Fruit fly (Drosophila melanogaster): ENCODE data around the gene Calr.

DNA sequence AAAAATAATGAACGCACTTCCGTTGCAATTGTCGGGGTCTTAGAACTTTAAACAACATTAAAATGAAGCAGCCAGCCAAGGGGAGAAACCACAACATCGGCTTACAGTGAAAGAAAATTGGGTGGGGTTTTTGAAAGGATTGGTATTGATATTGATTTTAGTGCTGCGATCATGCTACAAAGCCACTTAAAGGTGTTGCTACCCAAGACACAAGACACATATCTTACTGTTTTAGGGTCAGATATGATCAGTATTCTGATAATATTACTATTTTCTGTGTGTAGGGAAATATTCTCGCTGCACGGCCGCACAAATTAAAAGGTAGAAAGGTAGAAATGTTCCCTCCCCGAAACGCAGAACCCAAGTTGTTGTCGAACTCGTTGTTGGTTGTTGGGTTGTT is 25.6 kb downstream of the Calr start:
- TF ChIP-seq D1 (tag; optimal IDR thresholded peaks at IDR 0.05) = peak; percentile 60
- TF ChIP-seq EcR (GFP tag; optimal IDR thresholded peaks at IDR 0.05) = no peak
- TF ChIP-seq CG10348 (GFP tag; IDR thresholded peaks at IDR 0.05) = no peak
- TF ChIP-seq gl (tag; optimal IDR thresholded peaks at IDR 0.05) = peak; percentile 54
- peak; percentile 74 for TF ChIP-seq CG8159 (tag; optimal IDR thresholded peaks at IDR 0.05)
- TF ChIP-seq CG15710 (tag; optimal IDR thresholded peaks at IDR 0.05) = peak; percentile 73
- TF ChIP-seq Pif1A (GFP tag; optimal IDR thresholded peaks at IDR 0.05) = peak; percentile 58
- TF ChIP-seq fd96Ca (GFP tag; IDR thresholded peaks at IDR 0.05) = peak; percentile 45; the same call in 1 of the 3 replicates
- no peak for TF ChIP-seq Ets98B (GFP tag; IDR thresholded peaks at IDR 0.05)
